Fruit fly (Drosophila melanogaster) whole organism, wandering third instar larva: Measurements from ENCODE around the gene foi.

Source experiments
- Abd-B ChIP-seq: fragments of >200 bp; optimal IDR thresholded peaks from 2 replicates; lab custom pipeline; 2017; ENCODE audit warnings: missing biosample characterization, missing genetic modification characterization
- CG32264 ChIP-seq: fragments of 200-800 bp; sonication (Bioruptor generic); optimal IDR thresholded peaks from 2 replicates; lab custom pipeline; 2016; ENCODE audit warnings: missing biosample characterization, missing genetic modification characterization
- CG9705 ChIP-seq: fragments of 200-800 bp; sonication (Bioruptor generic); optimal IDR thresholded peaks from 2 replicates; lab custom pipeline; 2018; ENCODE audit warnings: missing biosample characterization, mild to moderate bottlenecking, missing genetic modification characterization
- CrebA ChIP-seq: fragments of 200-800 bp; sonication (Bioruptor generic); optimal IDR thresholded peaks from 2 replicates; lab custom pipeline; 2016; ENCODE audit warnings: missing biosample characterization, mild to moderate bottlenecking, missing genetic modification characterization, borderline replicate concordance
- Dfd ChIP-seq: fragments of >200 bp; optimal IDR thresholded peaks from 2 replicates; lab custom pipeline; 2017; ENCODE audit warnings: missing biosample characterization, missing genetic modification characterization
- Dif ChIP-seq: fragments of 200-275, 200-300 bp; sonication (Bioruptor generic); optimal IDR thresholded peaks from 2 replicates; lab custom pipeline; 2018; ENCODE audit warnings: missing biosample characterization, missing genetic modification characterization; ENCODE audit not compliant: partially characterized antibody
- GATAd ChIP-seq: sonication (Bioruptor generic); optimal IDR thresholded peaks from 2 replicates; lab custom pipeline; 2016; ENCODE audit warnings: missing biosample characterization, missing genetic modification characterization
- HLH106 ChIP-seq: fragments of 200-800 bp; optimal IDR thresholded peaks from 3 replicates; lab custom pipeline; 2019; ENCODE audit warnings: missing biosample characterization, mild to moderate bottlenecking, missing genetic modification characterization, moderate library complexity
- Hnf4 ChIP-seq: fragments of 200-800 bp; sonication (Bioruptor generic); optimal IDR thresholded peaks from 2 replicates; lab custom pipeline; 2016; ENCODE audit warnings: missing biosample characterization, mild to moderate bottlenecking, missing genetic modification characterization
- Hr83 ChIP-seq: fragments of 200-300 bp; sonication (Bioruptor generic); optimal IDR thresholded peaks from 2 replicates; lab custom pipeline; 2016; ENCODE audit warnings: missing biosample characterization, mild to moderate bottlenecking, missing genetic modification characterization, moderate library complexity; ENCODE audit not compliant: poor library complexity, severe bottlenecking
- Jra ChIP-seq: sonication (Bioruptor generic); optimal IDR thresholded peaks from 2 replicates; lab custom pipeline; 2016; ENCODE audit warnings: missing biosample characterization, missing genetic modification characterization
- Mio ChIP-seq: sonication (Bioruptor generic); optimal IDR thresholded peaks from 2 replicates; lab custom pipeline; 2016; ENCODE audit warnings: missing biosample characterization, missing genetic modification characterization
- Myc ChIP-seq: fragments of >200 bp; optimal IDR thresholded peaks from 2 replicates; lab custom pipeline; 2017
- N ChIP-seq: fragments of >200 bp; optimal IDR thresholded peaks from 2 replicates; lab custom pipeline; 2018; ENCODE audit warnings: missing biosample characterization, missing external identifiers, missing genetic modification characterization
- Rel ChIP-seq, 2 experiments: fragments of 200-800 bp; sonication (Bioruptor generic) in 1 of 2; optimal IDR thresholded peaks; 2 replicates in 1 of 2; 3 replicates in 1 of 2; lab custom pipeline; 2016 to 2019; ENCODE audit warnings: mild to moderate bottlenecking in 2 of 2, missing biosample characterization in 2 of 2, missing genetic modification characterization in 2 of 2, moderate library complexity in 1 of 2
- Sp1 ChIP-seq: fragments of 200-800 bp; sonication (Bioruptor generic); optimal IDR thresholded peaks from 3 replicates; lab custom pipeline; 2019; ENCODE audit warnings: missing biosample characterization, mild to moderate bottlenecking, missing genetic modification characterization, moderate library complexity
- Vsx2 ChIP-seq: fragments of 200-300, 225-300 bp; sonication (Bioruptor generic); optimal IDR thresholded peaks from 2 replicates; lab custom pipeline; 2018; ENCODE audit warnings: missing biosample characterization, missing genetic modification characterization; ENCODE audit not compliant: partially characterized antibody
- br ChIP-seq: fragments of 200-800 bp; sonication (Bioruptor generic); optimal IDR thresholded peaks from 2 replicates; lab custom pipeline; 2016; ENCODE audit warnings: missing biosample characterization, missing genetic modification characterization
- brk ChIP-seq: fragments of 200-800 bp; sonication (Bioruptor generic); optimal IDR thresholded peaks from 2 replicates; lab custom pipeline; 2016; ENCODE audit warnings: missing biosample characterization, mild to moderate bottlenecking, missing genetic modification characterization
- dl ChIP-seq, 2 experiments: fragments of 175-275, 200-275 bp in 1 of 2; fragments of 200-275 bp in 1 of 2; sonication (Bioruptor generic); optimal IDR thresholded peaks; lab custom pipeline; 2018; ENCODE audit warnings: mild to moderate bottlenecking in 2 of 2, missing biosample characterization in 2 of 2, missing genetic modification characterization in 2 of 2, moderate library complexity in 2 of 2; ENCODE audit not compliant: partially characterized antibody in 2 of 2, insufficient read depth in 1 of 2
- dmrt93B ChIP-seq: fragments of 200-800 bp; sonication (Bioruptor generic); optimal IDR thresholded peaks from 2 replicates; lab custom pipeline; 2018; ENCODE audit warnings: missing biosample characterization, mild to moderate bottlenecking, missing genetic modification characterization
- dsf ChIP-seq: sonication (Bioruptor generic); optimal IDR thresholded peaks from 2 replicates; lab custom pipeline; 2016; ENCODE audit warnings: missing biosample characterization, missing genetic modification characterization, borderline replicate concordance
- ey ChIP-seq: fragments of 200-800 bp; sonication (Bioruptor generic); optimal IDR thresholded peaks from 2 replicates; lab custom pipeline; 2016; ENCODE audit warnings: missing biosample characterization, missing genetic modification characterization
- foxo ChIP-seq, 2 experiments: fragments of 200-800 bp; sonication (Bioruptor generic); optimal IDR thresholded peaks; 2 replicates in 1 of 2; 3 replicates in 1 of 2; lab custom pipeline; 2016 to 2017; ENCODE audit warnings: missing biosample characterization in 2 of 2, missing genetic modification characterization in 2 of 2
- fru ChIP-seq: fragments of 200-800 bp; sonication (Bioruptor generic); optimal IDR thresholded peaks from 3 replicates; lab custom pipeline; 2016; ENCODE audit warnings: missing biosample characterization, mild to moderate bottlenecking, missing genetic modification characterization
- h ChIP-seq: fragments of 200-800 bp; sonication (Bioruptor generic); optimal IDR thresholded peaks from 3 replicates; lab custom pipeline; 2016; ENCODE audit warnings: missing biosample characterization, mild to moderate bottlenecking, missing genetic modification characterization
- jim ChIP-seq: fragments of 175-275, 200-325 bp; sonication (Bioruptor generic); optimal IDR thresholded peaks from 2 replicates; lab custom pipeline; 2016; ENCODE audit warnings: missing biosample characterization, mild to moderate bottlenecking, missing genetic modification characterization
- lola ChIP-seq: fragments of >200 bp; optimal IDR thresholded peaks from 2 replicates; lab custom pipeline; 2017; ENCODE audit warnings: missing biosample characterization, missing genetic modification characterization
- pan ChIP-seq: fragments of >200 bp; optimal IDR thresholded peaks from 2 replicates; lab custom pipeline; 2017
- psq ChIP-seq: fragments of 200-800 bp; sonication (Bioruptor generic); optimal IDR thresholded peaks from 3 replicates; lab custom pipeline; 2017; ENCODE audit warnings: missing biosample characterization, mild to moderate bottlenecking, missing genetic modification characterization, moderate library complexity
- rgr ChIP-seq: fragments of 200-800 bp; sonication (Bioruptor generic); optimal IDR thresholded peaks from 3 replicates; lab custom pipeline; 2016; ENCODE audit warnings: missing biosample characterization, mild to moderate bottlenecking, missing genetic modification characterization
- sage ChIP-seq: fragments of 200-800 bp; sonication (Bioruptor generic); optimal IDR thresholded peaks from 2 replicates; lab custom pipeline; 2016; ENCODE audit warnings: missing biosample characterization, mild to moderate bottlenecking, missing genetic modification characterization
- sv ChIP-seq: fragments of 200-800 bp; sonication (Bioruptor generic); optimal IDR thresholded peaks from 3 replicates; lab custom pipeline; 2016; ENCODE audit warnings: missing biosample characterization, missing genetic modification characterization
- tai ChIP-seq: sonication (Bioruptor generic); optimal IDR thresholded peaks from 2 replicates; lab custom pipeline; 2016; ENCODE audit warnings: missing biosample characterization, missing genetic modification characterization
- usp ChIP-seq: fragments of >200 bp; optimal IDR thresholded peaks from 2 replicates; lab custom pipeline; 2017; ENCODE audit warnings: missing biosample characterization, missing genetic modification characterization
- woc ChIP-seq: sonication (Bioruptor generic); optimal IDR thresholded peaks from 2 replicates; lab custom pipeline; 2016; ENCODE audit warnings: missing biosample characterization, mild to moderate bottlenecking, missing genetic modification characterization

Gene foi

dm6 chr3L:8514768-8515167 lies 10.3 kb upstream of the foi start, which contains the start of gene CG6683:
Gene CG6683 (minus strand): TSS chr3L:8514921.
- TF ChIP-seq Sp1 (no peak), Myc (lab: Kevin White, UChicago) (peak; percentile 63)

- TF ChIP-seq dl (GFP tag; optimal IDR thresholded peaks at IDR 0.05; lab: Kevin White, UChicago; ENCODE audit: insufficient read depth in 1 of 2, partially characterized antibody in 2 of 2) (peak in 1 of 2 experiments; percentile 20), foxo (GFP tag; optimal IDR thresholded peaks at IDR 0.05; lab: Kevin White, UChicago) (peak in 1 of 2 experiments; percentile 81), Abd-B (no peak), N (GFP tag; lab: Kevin White, UChicago) (no peak), Dif (GFP tag; lab: Kevin White, UChicago) (peak; percentile 60), jim (GFP tag; lab: Kevin White, UChicago) (no peak), Rel (GFP tag; optimal IDR thresholded peaks at IDR 0.05; lab: Kevin White, UChicago) (peak; percentile 94), Rel (tag; optimal IDR thresholded peaks at IDR 0.05; lab: Kevin White, UChicago) (peak; percentile 3), brk (GFP tag; lab: Kevin White, UChicago) (peak; percentile 77), usp (GFP tag; lab: Kevin White, UChicago) (no peak), sage (GFP tag; lab: Kevin White, UChicago) (peak; percentile 28), CrebA (GFP tag; lab: Kevin White, UChicago) (no peak), sv (no peak), dsf (no peak), Mio (GFP tag; lab: Kevin White, UChicago) (no peak), rgr (peak; percentile 6)
Observed at dm6 chr3L:8518516-8519087, 6.4 kb upstream of the foi start, which contains the start of gene GstO3. Gene GstO3 (plus strand): TSS chr3L:8518885.

- no peak for TF ChIP-seq woc
- no peak for TF ChIP-seq GATAd (GFP tag; lab: Kevin White, UChicago)
- TF ChIP-seq sage (GFP tag; lab: Kevin White, UChicago) = no peak
- no peak for TF ChIP-seq pan (lab: Kevin White, UChicago)
- TF ChIP-seq h (GFP tag; lab: Kevin White, UChicago) = peak; percentile 47
- TF ChIP-seq foxo (GFP tag; optimal IDR thresholded peaks at IDR 0.05; lab: Kevin White, UChicago) = peak in 1 of 2 experiments; percentile 10
- TF ChIP-seq ey = peak; percentile 17
- TF ChIP-seq Hr83 (GFP tag; lab: Kevin White, UChicago) = peak; percentile 13
- peak; percentile 22 for TF ChIP-seq HLH106
- TF ChIP-seq Vsx2 (GFP tag; lab: Kevin White, UChicago) = no peak
- no peak for TF ChIP-seq CrebA (GFP tag; lab: Kevin White, UChicago)
- TF ChIP-seq Jra (GFP tag; lab: Kevin White, UChicago) = peak; percentile 4
- peak; percentile 4 for TF ChIP-seq Sp1
- TF ChIP-seq CG9705 (GFP tag; lab: Kevin White, UChicago) = no peak
- no peak for TF ChIP-seq jim (GFP tag; lab: Kevin White, UChicago)
- TF ChIP-seq CG32264 (GFP tag; lab: Kevin White, UChicago) = no peak
- TF ChIP-seq lola (GFP tag; lab: Kevin White, UChicago) = no peak
- TF ChIP-seq fru (GFP tag; lab: Kevin White, UChicago) = peak; percentile 75
- TF ChIP-seq Mio (GFP tag; lab: Kevin White, UChicago) = no peak
- TF ChIP-seq dmrt93B (GFP tag; lab: Kevin White, UChicago) = no peak
- no peak for TF ChIP-seq Dif (GFP tag; lab: Kevin White, UChicago)
- TF ChIP-seq rgr = peak; percentile 39
- TF ChIP-seq br = peak; percentile 29
Observed at dm6 chr3L:8519232-8519631, 5.8 kb upstream of the foi start.

- TF ChIP-seq Dfd = no peak
- TF ChIP-seq GATAd (GFP tag; lab: Kevin White, UChicago) = no peak
- TF ChIP-seq Hr83 (GFP tag; lab: Kevin White, UChicago) = no peak
- TF ChIP-seq foxo (GFP tag; optimal IDR thresholded peaks at IDR 0.05; lab: Kevin White, UChicago) = no peak
- no peak for TF ChIP-seq Hnf4 (GFP tag; lab: Kevin White, UChicago)
- no peak for TF ChIP-seq woc
- TF ChIP-seq fru (GFP tag; lab: Kevin White, UChicago) = no peak
- TF ChIP-seq h (GFP tag; lab: Kevin White, UChicago) = no peak
- no peak for TF ChIP-seq sv
- no peak for TF ChIP-seq brk (GFP tag; lab: Kevin White, UChicago)
- TF ChIP-seq Myc (lab: Kevin White, UChicago) = no peak
- TF ChIP-seq psq (GFP tag; lab: Kevin White, UChicago) = no peak
- no peak for TF ChIP-seq pan (lab: Kevin White, UChicago)
- no peak for TF ChIP-seq N (GFP tag; lab: Kevin White, UChicago)
- TF ChIP-seq dmrt93B (GFP tag; lab: Kevin White, UChicago) = no peak
- no peak for TF ChIP-seq tai (GFP tag; lab: Kevin White, UChicago)
- TF ChIP-seq Sp1 = no peak
- no peak for TF ChIP-seq Jra (GFP tag; lab: Kevin White, UChicago)
- TF ChIP-seq Abd-B = no peak
- TF ChIP-seq usp (GFP tag; lab: Kevin White, UChicago) = no peak
Observed at dm6 chr3L:8520252-8520651, 4.8 kb upstream of the foi start, which contains the start of gene se. Gene se (plus strand): TSS chr3L:8520552.
